Fruit fly (Drosophila melanogaster) whole organism, embryonic: Measurements from ENCODE around the gene CG44362.

Experiments
- Bdp1 ChIP-seq: fragments of 200-800 bp; sonication (Bioruptor generic); optimal IDR thresholded peaks from 3 replicates; lab custom pipeline; 2016; ENCODE audit warnings: missing biosample characterization, missing genetic modification characterization
- CG10147 ChIP-seq: fragments of 200-800 bp; sonication (Bioruptor generic); optimal IDR thresholded peaks from 2 replicates; lab custom pipeline; 2019; ENCODE audit warnings: missing biosample characterization, mild to moderate bottlenecking, missing genetic modification characterization, moderate library complexity
- CG10321 ChIP-seq: fragments of 200-800 bp; sonication (Bioruptor generic); IDR thresholded peaks from 2 replicates; pipeline ENCODE4 v1.3.6; 2022; ENCODE audit warnings: missing biosample characterization, missing genetic modification characterization
- CG10462 ChIP-seq: fragments of 200-800 bp; sonication (Bioruptor generic); optimal IDR thresholded peaks from 2 replicates; lab custom pipeline; 2016; ENCODE audit warnings: missing biosample characterization, missing genetic modification characterization
- CG11398 ChIP-seq: fragments of 200-800 bp; sonication (Bioruptor generic); optimal IDR thresholded peaks from 2 replicates; lab custom pipeline; 2016; ENCODE audit warnings: missing biosample characterization, missing genetic modification characterization
- CG11456 ChIP-seq: fragments of 200-800 bp; sonication (Bioruptor generic); IDR thresholded peaks from 3 replicates; pipeline ENCODE4 v1.3.6; 2022; ENCODE audit warnings: missing biosample characterization, missing genetic modification characterization
- CG12071 ChIP-seq: fragments of 200-800 bp; sonication (Bioruptor generic); optimal IDR thresholded peaks from 3 replicates; lab custom pipeline; 2018; ENCODE audit warnings: missing biosample characterization, mild to moderate bottlenecking, missing genetic modification characterization
- CG12155 ChIP-seq: fragments of 200-800 bp; sonication (Bioruptor generic); optimal IDR thresholded peaks from 3 replicates; lab custom pipeline; 2016; ENCODE audit warnings: missing biosample characterization, missing genetic modification characterization
- CG13894 ChIP-seq: fragments of 200-800 bp; sonication (Bioruptor generic); optimal IDR thresholded peaks from 3 replicates; lab custom pipeline; 2018; ENCODE audit warnings: missing biosample characterization, mild to moderate bottlenecking, missing genetic modification characterization, moderate library complexity
- CG1529 ChIP-seq: fragments of 200-800 bp; sonication (Bioruptor generic); optimal IDR thresholded peaks from 3 replicates; lab custom pipeline; 2018; ENCODE audit warnings: missing biosample characterization, missing genetic modification characterization
- CG16813 ChIP-seq: fragments of 200-800 bp; sonication (Bioruptor generic); IDR thresholded peaks from 3 replicates; pipeline ENCODE4 v1.3.6; 2022; ENCODE audit warnings: missing biosample characterization, missing genetic modification characterization; ENCODE audit not compliant: partially characterized antibody
- CG17359 ChIP-seq: fragments of 200-800 bp; sonication (Bioruptor generic); optimal IDR thresholded peaks from 3 replicates; lab custom pipeline; 2018; ENCODE audit warnings: missing biosample characterization, mild to moderate bottlenecking, missing genetic modification characterization, moderate library complexity
- CG17612 ChIP-seq: fragments of 200-800 bp; sonication (Bioruptor generic); IDR thresholded peaks from 2 replicates; pipeline ENCODE4 v1.3.6; 2022; ENCODE audit warnings: missing biosample characterization, missing genetic modification characterization
- CG18599 ChIP-seq: fragments of 200-800 bp; sonication (Bioruptor generic); optimal IDR thresholded peaks from 3 replicates; lab custom pipeline; 2017; ENCODE audit warnings: missing biosample characterization, missing genetic modification characterization, mild to moderate bottlenecking, moderate library complexity, missing genetic modification reagents
- CG2875 ChIP-seq: fragments of 200-800 bp; sonication (Bioruptor generic); optimal IDR thresholded peaks from 2 replicates; lab custom pipeline; 2017; ENCODE audit warnings: missing biosample characterization, mild to moderate bottlenecking, missing genetic modification characterization, missing genetic modification reagents
- CG4707 ChIP-seq: fragments of 200-800 bp; sonication (Bioruptor generic); optimal IDR thresholded peaks from 2 replicates; lab custom pipeline; 2018; ENCODE audit warnings: missing biosample characterization, mild to moderate bottlenecking, missing genetic modification characterization, moderate library complexity
- CG6654 ChIP-seq: fragments of 200-800 bp; sonication (Bioruptor generic); optimal IDR thresholded peaks from 2 replicates; lab custom pipeline; 2017; ENCODE audit warnings: missing biosample characterization, mild to moderate bottlenecking, missing genetic modification characterization
- CG7271 ChIP-seq: fragments of 200-800 bp; sonication (Bioruptor generic); optimal IDR thresholded peaks from 2 replicates; lab custom pipeline; 2018; ENCODE audit warnings: missing biosample characterization, mild to moderate bottlenecking, missing genetic modification characterization, moderate library complexity
- CG9215 ChIP-seq: fragments of 200-800 bp; sonication (Bioruptor generic); IDR thresholded peaks from 2 replicates; pipeline ENCODE4 v1.3.6; 2022; ENCODE audit warnings: missing biosample characterization, missing genetic modification characterization
- CG9609 ChIP-seq: fragments of 200-800 bp; sonication (Bioruptor generic); optimal IDR thresholded peaks from 3 replicates; lab custom pipeline; 2016; ENCODE audit warnings: missing biosample characterization, missing genetic modification characterization
- CG9727 ChIP-seq: fragments of 200-800 bp; sonication (Bioruptor generic); optimal IDR thresholded peaks from 3 replicates; lab custom pipeline; 2017; ENCODE audit warnings: missing biosample characterization, mild to moderate bottlenecking, missing genetic modification characterization
- CG9932 ChIP-seq: fragments of 200-800 bp; sonication (Bioruptor generic); IDR thresholded peaks from 2 replicates; pipeline ENCODE4 v1.3.6; 2022; ENCODE audit warnings: missing biosample characterization, missing genetic modification characterization
- CkIIα-i1 ChIP-seq: fragments of 200-800 bp; sonication (Bioruptor generic); IDR thresholded peaks from 2 replicates; pipeline ENCODE4 v1.3.6; 2022; ENCODE audit warnings: missing biosample characterization, missing genetic modification characterization
- Hey ChIP-seq: fragments of 200-800 bp; sonication (Bioruptor generic); optimal IDR thresholded peaks from 3 replicates; lab custom pipeline; 2018; ENCODE audit warnings: missing biosample characterization, mild to moderate bottlenecking, missing genetic modification characterization
- Mes4 ChIP-seq: fragments of 200-800 bp; sonication (Bioruptor generic); optimal IDR thresholded peaks from 2 replicates; lab custom pipeline; 2016; ENCODE audit warnings: missing biosample characterization, missing genetic modification characterization
- Optix ChIP-seq: fragments of 200-800 bp; sonication (Bioruptor generic); IDR thresholded peaks from 3 replicates; pipeline ENCODE4 v1.3.6; 2022; ENCODE audit warnings: missing biosample characterization, missing genetic modification characterization
- Sox102F ChIP-seq: fragments of 200-800 bp; sonication (Bioruptor generic); optimal IDR thresholded peaks from 2 replicates; lab custom pipeline; 2018; ENCODE audit warnings: missing biosample characterization, mild to moderate bottlenecking, missing genetic modification characterization, moderate library complexity
- Xrp1 ChIP-seq: fragments of 200-800 bp; sonication (Bioruptor generic); IDR thresholded peaks from 2 replicates; pipeline ENCODE4 v1.3.6; 2022; ENCODE audit warnings: missing biosample characterization, missing genetic modification characterization
- br ChIP-seq: fragments of >200 bp; optimal IDR thresholded peaks from 2 replicates; lab custom pipeline; 2017
- chm ChIP-seq: fragments of 200-800 bp; sonication (Bioruptor generic); IDR thresholded peaks from 2 replicates; pipeline ENCODE4 v1.3.6; 2022; ENCODE audit warnings: missing biosample characterization, missing genetic modification characterization
- ci ChIP-seq: fragments of 200-800 bp; sonication (Bioruptor generic); IDR thresholded peaks from 3 replicates; pipeline ENCODE4 v1.3.6; 2022; ENCODE audit warnings: missing biosample characterization, missing genetic modification characterization
- dimm ChIP-seq: fragments of 200-800 bp; sonication (Bioruptor generic); IDR thresholded peaks from 2 replicates; pipeline ENCODE4 v1.3.6; 2022; ENCODE audit warnings: missing biosample characterization, missing genetic modification characterization
- dmrt11E ChIP-seq: fragments of 200-800 bp; sonication (Bioruptor generic); optimal IDR thresholded peaks from 3 replicates; lab custom pipeline; 2018; ENCODE audit warnings: missing biosample characterization, mild to moderate bottlenecking, missing genetic modification characterization, moderate library complexity
- fd102C ChIP-seq: fragments of 200-800 bp; sonication (Bioruptor generic); optimal IDR thresholded peaks from 2 replicates; lab custom pipeline; 2018; ENCODE audit warnings: missing biosample characterization, mild to moderate bottlenecking, missing genetic modification characterization, moderate library complexity
- gem ChIP-seq: fragments of 200-800 bp; sonication (Bioruptor generic); optimal IDR thresholded peaks from 2 replicates; lab custom pipeline; 2019; ENCODE audit warnings: missing biosample characterization, mild to moderate bottlenecking, missing genetic modification characterization, moderate library complexity
- gfzf ChIP-seq: fragments of 200-800 bp; sonication (Bioruptor generic); optimal IDR thresholded peaks from 2 replicates; lab custom pipeline; 2016; ENCODE audit warnings: missing biosample characterization, mild to moderate bottlenecking, missing genetic modification characterization, moderate library complexity
- kay ChIP-seq: fragments of 200-800 bp; sonication (Bioruptor generic); optimal IDR thresholded peaks from 2 replicates; lab custom pipeline; 2016; ENCODE audit warnings: missing biosample characterization, missing genetic modification characterization
- lola ChIP-seq, 3 experiments: fragments of >200 bp in 2 of 3; fragments of 200-800 bp in 1 of 3; sonication (Bioruptor generic) in 1 of 3; optimal IDR thresholded peaks; 2 replicates each; lab custom pipeline; 2017 to 2019; ENCODE audit warnings: missing biosample characterization in 3 of 3, missing genetic modification characterization in 3 of 3, mild to moderate bottlenecking in 1 of 3, moderate library complexity in 1 of 3
- pb ChIP-seq: fragments of 200-800 bp; sonication (Bioruptor generic); optimal IDR thresholded peaks from 3 replicates; lab custom pipeline; 2016; ENCODE audit warnings: missing biosample characterization, missing genetic modification characterization
- pita ChIP-seq: fragments of 200-800 bp; sonication (Bioruptor generic); optimal IDR thresholded peaks from 2 replicates; lab custom pipeline; 2017; ENCODE audit warnings: missing biosample characterization, mild to moderate bottlenecking, missing genetic modification characterization
- rib ChIP-seq: fragments of 200-800 bp; sonication (Bioruptor generic); IDR thresholded peaks from 2 replicates; pipeline ENCODE4 v1.3.6; 2022; ENCODE audit warnings: missing biosample characterization, missing genetic modification characterization
- ro ChIP-seq: fragments of 200-800 bp; sonication (Bioruptor generic); IDR thresholded peaks from 2 replicates; pipeline ENCODE4 v1.3.6; 2022; ENCODE audit warnings: missing biosample characterization, missing genetic modification characterization
- row ChIP-seq: fragments of 200-800 bp; sonication (Bioruptor generic); IDR thresholded peaks from 3 replicates; pipeline ENCODE4 v1.3.6; 2022; ENCODE audit warnings: missing biosample characterization, missing genetic modification characterization
- run ChIP-seq: fragments of 200-800 bp; sonication (Bioruptor generic); optimal IDR thresholded peaks from 3 replicates; lab custom pipeline; 2018; ENCODE audit warnings: missing biosample characterization, mild to moderate bottlenecking, missing genetic modification characterization
- sisA ChIP-seq: fragments of 200-800 bp; sonication (Bioruptor generic); IDR thresholded peaks from 2 replicates; pipeline ENCODE4 v1.3.6; 2022; ENCODE audit warnings: missing biosample characterization, missing genetic modification characterization
- tio ChIP-seq: fragments of 200-800 bp; sonication (Bioruptor generic); optimal IDR thresholded peaks from 2 replicates; lab custom pipeline; 2017; ENCODE audit warnings: missing biosample characterization, missing genetic modification characterization, inconsistent platforms
- tna ChIP-seq: fragments of 200-800 bp; sonication (Bioruptor generic); IDR thresholded peaks from 2 replicates; pipeline ENCODE4 v1.3.6; 2022; ENCODE audit warnings: missing biosample characterization, missing genetic modification characterization; ENCODE audit not compliant: partially characterized antibody
- tup ChIP-seq: fragments of 200-800 bp; sonication (Bioruptor generic); optimal IDR thresholded peaks from 2 replicates; lab custom pipeline; 2016; ENCODE audit warnings: missing biosample characterization, mild to moderate bottlenecking, missing genetic modification characterization, moderate library complexity
- wek ChIP-seq: fragments of 200-800 bp; sonication (Bioruptor generic); optimal IDR thresholded peaks from 3 replicates; lab custom pipeline; 2018; ENCODE audit warnings: missing biosample characterization, mild to moderate bottlenecking, missing genetic modification characterization, moderate library complexity

CG44362 gene

dm6 chr3L:11416495-11417272 lies 19.3 kb downstream of the CG44362 start (continued):
- TF ChIP-seq gfzf (GFP tag; lab: Kevin White, UChicago) (no peak), fd102C (no peak), sisA (GFP tag; lab: Robert Waterston, UW) (peak; percentile 97), Optix (GFP tag; lab: Robert Waterston, UW) (peak; percentile 96), ci (peak; percentile 98), gem (peak; percentile 90), CG4707 (GFP tag; lab: Kevin White, UChicago) (peak; percentile 9), CG1529 (GFP tag; lab: Kevin White, UChicago) (peak; percentile 80), Xrp1 (GFP tag; lab: Robert Waterston, UW) (peak; percentile 95), dimm (GFP tag; lab: Robert Waterston, UW) (peak; percentile 87), CG18599 (peak; percentile 48), ro (GFP tag; lab: Robert Waterston, UW) (peak; percentile 86), tup (peak; percentile 60), CG11398 (GFP tag; lab: Kevin White, UChicago) (peak; percentile 74), rib (GFP tag; lab: Robert Waterston, UW) (peak; percentile 42), Sox102F (peak; percentile 87), CG9215 (GFP tag; lab: Robert Waterston, UW) (peak; percentile 49), CG12155 (GFP tag; lab: Kevin White, UChicago) (peak; percentile 66), tio (GFP tag; lab: Kevin White, UChicago) (peak; percentile 72), CG12071 (GFP tag; lab: Kevin White, UChicago) (peak; percentile 78), CG10321 (peak; percentile 68), CG10462 (peak; percentile 82), CG9727 (GFP tag; lab: Kevin White, UChicago) (peak; percentile 80), lola (GFP tag; optimal IDR thresholded peaks at IDR 0.05; lab: Kevin White, UChicago) (peak in 1 of 3 experiments; percentile 79), chm (GFP tag; lab: Robert Waterston, UW) (peak; percentile 96), Hey (peak; percentile 8), tna (GFP tag; lab: Robert Waterston, UW) (no peak), CG6654 (GFP tag; lab: Kevin White, UChicago) (peak; percentile 58), wek (GFP tag; lab: Kevin White, UChicago) (peak; percentile 63), CkIIα-i1 (GFP tag; lab: Robert Waterston, UW) (peak; percentile 59; the same call in 1 of the 2 replicates), CG9609 (GFP tag; lab: Kevin White, UChicago) (peak; percentile 85), pb (peak; percentile 68), CG7271 (no peak), CG13894 (tag; lab: Kevin White, UChicago) (no peak), Bdp1 (GFP tag; lab: Kevin White, UChicago) (peak; percentile 59), CG10147 (peak; percentile 5), dmrt11E (peak; percentile 89), CG2875 (GFP tag; lab: Kevin White, UChicago) (peak; percentile 89), row (peak; percentile 73), run (peak; percentile 71), CG16813 (GFP tag; lab: Robert Waterston, UW) (no peak), kay (peak; percentile 70), br (lab: Kevin White, UChicago) (no peak), Mes4 (GFP tag; lab: Kevin White, UChicago) (peak; percentile 76), CG9932 (peak; percentile 10; the same call in 1 of the 2 replicates), CG11456 (GFP tag; lab: Robert Waterston, UW) (peak; percentile 92), CG17359 (peak; percentile 87), CG17612 (GFP tag; lab: Robert Waterston, UW) (peak; percentile 84), pita (GFP tag; lab: Kevin White, UChicago) (no peak)
